Worm (Caenorhabditis elegans): ENCODE data around the gene srw-12.
"Not testable (repeated sequence)": the region's sequence is repeated elsewhere in the genome, so short reads cannot be mapped to it uniquely, and the experiment has no call there.

Gene srw-12

DNA sequence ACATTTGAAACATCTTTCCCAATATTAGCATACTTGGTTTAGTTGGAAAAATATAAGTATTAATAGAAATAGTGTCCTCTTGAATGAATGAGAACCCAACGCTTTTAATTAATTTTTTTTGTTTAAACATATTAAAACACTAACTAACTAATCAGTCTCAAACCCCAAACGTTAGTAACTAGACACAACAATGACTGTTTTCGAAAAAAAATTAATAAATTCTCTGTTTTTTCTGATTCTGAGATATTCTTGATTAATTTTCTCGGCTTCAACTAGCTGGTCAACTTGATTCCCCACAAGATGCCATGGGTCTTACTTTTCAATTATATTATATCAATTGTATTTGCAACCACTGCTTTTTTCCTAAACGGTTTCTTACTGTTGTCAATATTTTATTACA, 13.6 kb upstream of the srw-12 start, which contains the start of gene srbc-76:
Gene srbc-76, plus strand, starts transcription at position 301 of the 400 bp plus-strand sequence.
- TF ChIP-seq madf-2 (tag; optimal IDR thresholded peaks at IDR 0.05): no peak
- TF ChIP-seq hlh-30 (tag; optimal IDR thresholded peaks at IDR 0.05; ENCODE audit: insufficient read depth): no peak
- no peak for TF ChIP-seq dmd-4 (tag; optimal IDR thresholded peaks at IDR 0.05; ENCODE audit: borderline replicate concordance)
- no peak for TF ChIP-seq ceh-22 (tag; optimal IDR thresholded peaks at IDR 0.05)
- TF ChIP-seq ceh-14 (tag; optimal IDR thresholded peaks at IDR 0.05): no peak
- TF ChIP-seq unc-3 (GFP tag; conservative IDR thresholded peaks at IDR 0.05): no peak
- TF ChIP-seq unc-3 (tag; optimal IDR thresholded peaks at IDR 0.05): no peak
- no peak for TF ChIP-seq tbx-2 (tag; optimal IDR thresholded peaks at IDR 0.05)
- TF ChIP-seq ref-2 (tag; optimal IDR thresholded peaks at IDR 0.05): no peak
- TF ChIP-seq ceh-18 (tag; optimal IDR thresholded peaks at IDR 0.05): no peak
- no peak for TF ChIP-seq K02D7.2 (tag; optimal IDR thresholded peaks at IDR 0.05)
- TF ChIP-seq odd-2 (tag; optimal IDR thresholded peaks at IDR 0.05): no peak
- TF ChIP-seq pqm-1 (tag; optimal IDR thresholded peaks at IDR 0.05): no peak
- no peak for TF ChIP-seq ceh-48 (tag; optimal IDR thresholded peaks at IDR 0.05)
- TF ChIP-seq ceh-30 (tag; optimal IDR thresholded peaks at IDR 0.05): no peak
- no peak for TF ChIP-seq gmeb-2 (tag; optimal IDR thresholded peaks at IDR 0.05)
- TF ChIP-seq F13H6.1 (tag; optimal IDR thresholded peaks at IDR 0.05): no peak
- no peak for TF ChIP-seq nhr-232 (tag; optimal IDR thresholded peaks at IDR 0.05)

DNA sequence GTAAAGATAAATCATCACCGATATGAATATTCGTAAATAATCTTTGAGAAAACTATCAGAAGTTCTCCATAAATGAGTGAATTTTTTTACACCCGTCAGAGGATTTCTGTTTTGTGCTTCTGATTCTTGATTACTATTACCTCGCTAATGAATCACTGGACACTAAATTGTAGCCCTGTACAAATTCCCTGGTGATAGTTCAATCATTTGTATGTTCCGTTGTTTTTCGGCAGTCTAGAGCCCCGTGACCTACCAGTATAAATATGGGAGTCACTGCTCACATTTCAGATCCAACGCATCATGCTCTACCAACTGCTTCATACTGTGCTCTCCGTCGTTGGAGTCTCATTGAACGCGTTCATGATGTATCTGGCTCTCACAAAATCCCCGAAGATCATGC, 11.9 kb upstream of the srw-12 start, which contains the start of gene srd-28:
Gene srd-28, plus strand, starts transcription at position 301 of the 400 bp plus-strand sequence.
- TF ChIP-seq sox-2 (GFP tag; IDR thresholded peaks at IDR 0.05); npax-4 (tag; optimal IDR thresholded peaks at IDR 0.05); ets-4 (tag; optimal IDR thresholded peaks at IDR 0.05): not testable (repeated sequence)

DNA sequence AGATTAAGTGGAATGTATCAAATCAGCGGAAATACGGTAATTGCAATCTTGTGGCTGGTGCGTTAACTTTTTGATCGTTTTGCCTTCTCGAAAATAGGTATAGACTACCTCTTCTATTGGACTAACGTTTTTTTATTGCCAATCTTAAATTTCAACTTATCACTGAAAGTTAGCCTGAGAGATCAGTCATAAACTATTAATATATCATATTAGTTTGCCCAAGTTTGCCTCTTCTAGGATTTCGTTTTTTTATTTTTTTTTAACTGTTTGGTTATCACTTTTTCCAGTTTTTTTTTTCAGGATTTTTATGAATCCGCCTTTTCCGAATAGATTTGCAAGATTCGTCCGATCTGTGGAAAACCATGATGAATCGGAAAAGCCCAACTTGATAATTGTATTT, 6.0 kb upstream of the srw-12 start, which contains the start of gene kin-30:
Gene kin-30, plus strand, starts transcription at position 301 of the 400 bp plus-strand sequence.
- no peak for TF ChIP-seq ceh-30 (tag; optimal IDR thresholded peaks at IDR 0.05)
- no peak for TF ChIP-seq Y22D7AL.16 (tag; optimal IDR thresholded peaks at IDR 0.05)
- TF ChIP-seq sdc-2 (tag; optimal IDR thresholded peaks at IDR 0.05): no peak
- TF ChIP-seq unc-3 (GFP tag; conservative IDR thresholded peaks at IDR 0.05): no peak
- TF ChIP-seq unc-3 (tag; optimal IDR thresholded peaks at IDR 0.05): no peak
- TF ChIP-seq dve-1 (tag; optimal IDR thresholded peaks at IDR 0.05): no peak
- TF ChIP-seq ceh-9 (tag; optimal IDR thresholded peaks at IDR 0.05): no peak
- no peak for TF ChIP-seq sox-4 (tag; optimal IDR thresholded peaks at IDR 0.05)
- no peak for TF ChIP-seq odd-2 (tag; optimal IDR thresholded peaks at IDR 0.05)
- no peak for TF ChIP-seq tbx-7 (tag; optimal IDR thresholded peaks at IDR 0.05)
- no peak for TF ChIP-seq elt-4 (tag; optimal IDR thresholded peaks at IDR 0.05)
- no peak for TF ChIP-seq fkh-6 (tag; optimal IDR thresholded peaks at IDR 0.05)
- no peak for TF ChIP-seq pha-4 (tag; optimal IDR thresholded peaks at IDR 0.05)
- TF ChIP-seq tbx-2 (tag; optimal IDR thresholded peaks at IDR 0.05): no peak

DNA sequence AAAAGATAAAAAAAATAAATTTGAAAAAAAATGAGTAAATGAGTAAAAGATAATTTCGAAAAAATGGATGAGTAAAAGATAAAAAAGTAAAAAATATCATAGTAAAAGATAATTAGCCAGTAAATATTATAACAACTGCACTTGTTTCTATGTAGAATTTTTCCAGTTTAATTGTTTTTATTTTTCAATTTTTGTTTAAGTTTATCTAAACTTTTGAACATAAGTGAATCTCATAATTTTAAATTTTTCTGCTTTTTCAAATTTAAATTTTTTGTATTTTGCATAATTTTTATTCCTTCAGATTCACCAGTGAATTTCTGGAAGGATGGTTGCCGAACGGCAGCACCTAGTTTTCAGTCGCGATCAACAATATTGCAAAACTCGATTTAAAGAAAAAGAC, 2.8 kb upstream of the srw-12 start, which contains the start of gene chil-12:
Gene chil-12, plus strand, starts transcription at position 301 of the 400 bp plus-strand sequence.
- TF ChIP-seq nhr-11 (tag; optimal IDR thresholded peaks at IDR 0.05) (no peak), unc-42 (tag; optimal IDR thresholded peaks at IDR 0.05) (no peak), ceh-31 (tag; optimal IDR thresholded peaks at IDR 0.05) (no peak), ceh-14 (tag; optimal IDR thresholded peaks at IDR 0.05) (no peak), pha-4 (tag; optimal IDR thresholded peaks at IDR 0.05) (no peak), ttx-3 (tag; optimal IDR thresholded peaks at IDR 0.05) (no peak), ceh-6 (GFP tag; optimal IDR thresholded peaks at IDR 0.05) (no peak), tbx-7 (tag; optimal IDR thresholded peaks at IDR 0.05) (no peak), hlh-30 (tag; optimal IDR thresholded peaks at IDR 0.05; ENCODE audit: insufficient read depth) (no peak), ets-4 (tag; optimal IDR thresholded peaks at IDR 0.05) (no peak), fkh-6 (tag; optimal IDR thresholded peaks at IDR 0.05) (no peak), pha-2 (tag; optimal IDR thresholded peaks at IDR 0.05) (no peak), npax-4 (tag; optimal IDR thresholded peaks at IDR 0.05) (no peak), ceh-45 (GFP tag; IDR thresholded peaks at IDR 0.05) (no peak), odd-2 (tag; optimal IDR thresholded peaks at IDR 0.05) (no peak), sox-4 (tag; optimal IDR thresholded peaks at IDR 0.05) (no peak), fkh-10 (GFP tag; optimal IDR thresholded peaks at IDR 0.05) (no peak), syd-9 (tag; optimal IDR thresholded peaks at IDR 0.05) (no peak)
